Worm (Caenorhabditis elegans): ENCODE results near the gene alh-1.

DNA sequence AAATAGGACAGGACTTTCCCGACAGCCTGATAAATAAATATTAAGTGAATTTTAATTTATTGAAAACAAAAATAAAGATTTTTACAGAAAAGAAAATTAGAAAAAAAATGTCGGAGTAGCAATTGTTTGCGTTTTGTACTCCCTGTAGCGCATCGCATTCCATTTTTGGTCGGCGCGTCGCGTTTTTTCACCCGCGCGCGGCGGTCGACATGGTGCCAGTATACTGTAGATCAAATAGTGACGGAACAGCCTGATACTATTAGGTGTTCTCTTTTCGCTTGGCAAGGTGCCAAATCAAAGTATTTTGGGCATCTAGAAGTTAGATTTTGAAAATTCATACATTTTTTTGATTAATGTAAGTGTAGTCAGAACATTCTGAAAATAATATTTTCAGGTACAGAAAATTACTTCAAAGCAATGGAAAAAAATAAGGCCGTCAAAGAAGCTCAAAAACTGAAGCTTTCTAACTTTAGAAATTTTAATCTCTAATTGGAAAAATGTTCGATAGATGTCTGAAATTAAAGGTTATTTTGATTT, 21.2 kb downstream of the alh-1 start:
- TF ChIP-seq rec-8 (tag; optimal IDR thresholded peaks at IDR 0.05) (no peak), ama-1 (optimal IDR thresholded peaks at IDR 0.05) (no peak), ama-1 (GFP tag; optimal IDR thresholded peaks at IDR 0.05) (no peak), pha-4 (tag; optimal IDR thresholded peaks at IDR 0.05) (no peak), Y56A3A.18 (GFP tag; IDR thresholded peaks at IDR 0.05) (no peak), Y53F4B.3 (GFP tag; IDR thresholded peaks at IDR 0.05) (no peak), snpc-4 (GFP tag; optimal IDR thresholded peaks at IDR 0.05) (no peak), snpc-4 (tag; optimal IDR thresholded peaks at IDR 0.05) (no peak), F10E7.11 (tag; optimal IDR thresholded peaks at IDR 0.05) (no peak)

Measured in whole organism, young adult.